Worm (Caenorhabditis elegans): ENCODE results near the gene hacd-1.

hacd-1 gene

DNA sequence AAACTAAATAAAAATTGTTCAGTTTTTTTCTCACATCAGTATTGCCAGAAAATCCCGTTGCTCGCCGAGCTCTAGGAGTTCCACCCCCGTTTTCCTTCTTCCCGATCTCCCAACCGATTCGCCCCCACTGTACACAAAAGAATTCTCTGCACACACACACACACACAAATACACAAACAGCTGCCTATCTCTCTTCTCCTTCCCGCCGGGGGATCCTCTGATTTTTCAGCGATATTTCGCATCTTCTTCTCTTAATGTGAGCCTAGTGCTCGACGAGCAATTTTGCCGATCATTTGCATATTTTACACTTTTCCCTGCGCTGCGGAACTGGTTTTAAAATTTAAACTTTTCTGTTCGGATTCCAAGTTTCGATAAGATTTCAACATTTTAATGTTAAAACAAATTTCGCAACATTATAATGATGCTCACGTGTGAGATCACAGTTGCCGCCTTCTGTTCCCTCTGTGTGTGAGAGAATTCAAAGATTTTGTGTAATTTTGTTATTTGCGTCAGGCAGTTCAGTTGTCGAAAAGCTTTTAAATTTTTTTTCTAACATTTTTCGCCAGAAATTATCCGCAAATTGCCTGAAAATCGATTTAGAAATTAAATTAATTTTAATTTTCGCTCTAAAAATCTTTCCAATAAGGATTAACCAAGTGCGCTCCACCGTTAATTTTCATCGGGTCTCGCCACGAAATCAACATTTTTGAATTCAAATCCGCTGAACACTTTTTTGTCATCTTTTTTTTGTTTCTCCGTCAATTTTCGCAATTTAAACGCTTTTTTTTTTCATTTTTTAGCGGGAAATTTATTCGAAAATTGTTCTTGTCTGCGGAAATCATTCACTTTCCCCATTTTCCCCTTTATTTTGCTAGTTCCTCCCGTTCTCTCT lies 11.2 kb downstream of the hacd-1 start (continued):
- no peak for TF ChIP-seq nhr-27 (tag; optimal IDR thresholded peaks at IDR 0.05)
- TF ChIP-seq nfya-1 (tag; optimal IDR thresholded peaks at IDR 0.05; ENCODE audit: borderline replicate concordance, insufficient read depth) = no peak
- TF ChIP-seq let-526 (GFP tag; IDR thresholded peaks at IDR 0.05) = no peak
- no peak; the same call in 1 of the 2 replicates for TF ChIP-seq B0336.3 (GFP tag; IDR thresholded peaks at IDR 0.05)
- peak; percentile 70 for TF ChIP-seq attf-5 (GFP tag; optimal IDR thresholded peaks at IDR 0.05)
- no peak for TF ChIP-seq ceh-58 (GFP tag; IDR thresholded peaks at IDR 0.05)
- no peak for TF ChIP-seq nfya-2 (GFP tag; IDR thresholded peaks at IDR 0.05)
- no peak for TF ChIP-seq pha-4 (tag; optimal IDR thresholded peaks at IDR 0.05)
- no peak for TF ChIP-seq F22D6.2 (tag; optimal IDR thresholded peaks at IDR 0.05)
- TF ChIP-seq egrh-3 (GFP tag; IDR thresholded peaks at IDR 0.05) = no peak
- TF ChIP-seq rec-8 (tag; optimal IDR thresholded peaks at IDR 0.05) = no peak
- TF ChIP-seq F39B2.1 (GFP tag; IDR thresholded peaks at IDR 0.05) = no peak
- TF ChIP-seq snpc-3.4 (tag; optimal IDR thresholded peaks at IDR 0.05) = peak; percentile 6
- TF ChIP-seq ccch-3 (GFP tag; optimal IDR thresholded peaks at IDR 0.05) = no peak
- 0 out of 2 replicates have a peak, but pooled peaks have one; percentile 11 for TF ChIP-seq hmg-1.2 (GFP tag; IDR thresholded peaks at IDR 0.05)
- no peak for TF ChIP-seq T07F8.4 (tag; optimal IDR thresholded peaks at IDR 0.05)
- no peak for TF ChIP-seq lsy-27 (tag; optimal IDR thresholded peaks at IDR 0.05; ENCODE audit: borderline replicate concordance, insufficient read depth)
- peak; percentile 34; the same call in 1 of the 2 replicates for TF ChIP-seq rcor-1 (GFP tag; IDR thresholded peaks at IDR 0.05)
- no peak for TF ChIP-seq sdz-38 (tag; optimal IDR thresholded peaks at IDR 0.05)
- no peak for TF ChIP-seq B0261.1 (tag; optimal IDR thresholded peaks at IDR 0.05)
- TF ChIP-seq sea-2 (GFP tag; IDR thresholded peaks at IDR 0.05) = no peak
- no peak for TF ChIP-seq F37B4.10 (GFP tag; IDR thresholded peaks at IDR 0.05)
- peak; percentile 76 for TF ChIP-seq ceh-91 (GFP tag; IDR thresholded peaks at IDR 0.05)
- TF ChIP-seq ZK185.1 (tag; optimal IDR thresholded peaks at IDR 0.05; ENCODE audit: poor library complexity, severe bottlenecking) = peak; percentile 43
- no peak for TF ChIP-seq bed-1 (GFP tag; IDR thresholded peaks at IDR 0.05)
- TF ChIP-seq dpff-1 (tag; optimal IDR thresholded peaks at IDR 0.05) = no peak
- no peak for TF ChIP-seq F10E7.11 (tag; optimal IDR thresholded peaks at IDR 0.05)
- TF ChIP-seq Y95B8A.8 (GFP tag; IDR thresholded peaks at IDR 0.05) = no peak
- peak; percentile 38; the same call in 1 of the 2 replicates for TF ChIP-seq zfh-2 (GFP tag; conservative IDR thresholded peaks at IDR 0.05)
- no peak for TF ChIP-seq fkh-3 (tag; optimal IDR thresholded peaks at IDR 0.05)
- no peak for TF ChIP-seq hlh-26 (GFP tag; conservative IDR thresholded peaks at IDR 0.05)
- TF ChIP-seq madf-8 (GFP tag; conservative IDR thresholded peaks at IDR 0.05) = peak; percentile 70
- TF ChIP-seq Y53G8AR.9 (GFP tag; conservative IDR thresholded peaks at IDR 0.05) = no peak
- peak; percentile 27; the same call in 1 of the 2 replicates for TF ChIP-seq cebp-1 (GFP tag; IDR thresholded peaks at IDR 0.05)
- peak; percentile 92 for TF ChIP-seq cebp-1 (tag; optimal IDR thresholded peaks at IDR 0.05)
- TF ChIP-seq pbrm-1 (GFP tag; IDR thresholded peaks at IDR 0.05) = peak; percentile 37; the same call in 1 of the 2 replicates
- no peak for TF ChIP-seq sptf-2 (GFP tag; optimal IDR thresholded peaks at IDR 0.05)
- TF ChIP-seq ceh-100 (GFP tag; IDR thresholded peaks at IDR 0.05) = no peak
- TF ChIP-seq nhr-80 (tag; optimal IDR thresholded peaks at IDR 0.05) = peak; percentile 13
- TF ChIP-seq lin-26 (GFP tag; IDR thresholded peaks at IDR 0.05) = 0 out of 2 replicates have a peak, but pooled peaks have one; percentile 28
- TF ChIP-seq snpc-1.3 (tag; optimal IDR thresholded peaks at IDR 0.05; ENCODE audit: insufficient read depth) = peak; percentile 38
- TF ChIP-seq ekl-4 (GFP tag; IDR thresholded peaks at IDR 0.05) = no peak
- TF ChIP-seq let-607 (tag; optimal IDR thresholded peaks at IDR 0.05) = peak in 1 of 2 experiments; percentile 19
- TF ChIP-seq cebp-2 (GFP tag; IDR thresholded peaks at IDR 0.05) = no peak
- TF ChIP-seq ztf-6 (GFP tag; IDR thresholded peaks at IDR 0.05) = no peak
- no peak for TF ChIP-seq unc-62 (GFP tag; optimal IDR thresholded peaks at IDR 0.05)

All from whole organism, young adult.